Worm (Caenorhabditis elegans) whole organism, L1 larva: ENCODE results near the gene C04F6.7.

ENCODE experiments used
- mdl-1 ChIP-seq, 2 experiments: fragments of 150-350 bp; optimal IDR thresholded peaks; 2 replicates each; lab custom pipeline; 2014 to 2017; ENCODE audit warnings: missing biosample characterization in 2 of 2, missing genetic modification characterization in 2 of 2, inconsistent platforms in 1 of 2
- nhr-76 ChIP-seq: sonication (generic microtip); optimal IDR thresholded peaks from 2 replicates; lab custom pipeline; 2017; ENCODE audit warnings: missing biosample characterization, missing genetic modification characterization
- skn-1 ChIP-seq: fragments of 150-350 bp; optimal IDR thresholded peaks from 2 replicates; lab custom pipeline; 2014; ENCODE audit warnings: missing biosample characterization, missing genetic modification characterization
- snpc-4 ChIP-seq: fragments of 150-350 bp; optimal IDR thresholded peaks from 2 replicates; lab custom pipeline; 2014; ENCODE audit warnings: missing biosample characterization, missing genetic modification characterization
- unc-86 ChIP-seq: sonication (generic microtip); optimal IDR thresholded peaks from 2 replicates; lab custom pipeline; 2016; ENCODE audit warnings: missing genetic modification characterization, missing compliant biosample characterization
- ztf-11 ChIP-seq, 2 experiments: sonication (generic microtip); optimal IDR thresholded peaks; 2 replicates each; lab custom pipeline; 2016 to 2017; ENCODE audit warnings: missing genetic modification characterization in 2 of 2, missing biosample characterization in 1 of 2, missing compliant biosample characterization in 1 of 2

- no peak for TF ChIP-seq unc-86 (tag; lab: Kevin White, UChicago)
- no peak for TF ChIP-seq ztf-11 (tag; optimal IDR thresholded peaks at IDR 0.05; lab: Kevin White, UChicago)
- TF ChIP-seq snpc-4 (tag; lab: Kevin White, UChicago), result no peak
- TF ChIP-seq skn-1 (tag; lab: Kevin White, UChicago), result no peak
- TF ChIP-seq mdl-1 (tag; optimal IDR thresholded peaks at IDR 0.05; lab: Kevin White, UChicago), result no peak
- TF ChIP-seq nhr-76 (tag; lab: Kevin White, UChicago), result no peak
These were observed 44.9 kb upstream of the C04F6.7 start for ce11 chrX:3463875-3464274.
